Worm (Caenorhabditis elegans) whole organism, L2 larva: ENCODE measurements around the gene K02A6.3.

Experiments used
- C34F6.9 ChIP-seq: fragments of 150-350 bp; optimal IDR thresholded peaks from 2 replicates; lab custom pipeline; 2014; ENCODE audit warnings: missing biosample characterization, missing genetic modification characterization
- ZK546.5 ChIP-seq: sonication (generic microtip); optimal IDR thresholded peaks from 2 replicates; lab custom pipeline; 2017; ENCODE audit warnings: missing biosample characterization, missing genetic modification characterization
- alr-1 ChIP-seq: fragments of 150-350 bp; optimal IDR thresholded peaks from 2 replicates; lab custom pipeline; 2014; ENCODE audit warnings: missing biosample characterization, missing genetic modification characterization
- aly-2 ChIP-seq: fragments of 150-350 bp; optimal IDR thresholded peaks from 2 replicates; lab custom pipeline; 2014; ENCODE audit warnings: missing biosample characterization, missing genetic modification characterization
- ama-1 ChIP-seq: fragments of 150-350 bp; optimal IDR thresholded peaks from 2 replicates; lab custom pipeline; 2018; ENCODE audit warnings: inconsistent platforms
- blmp-1 ChIP-seq: sonication (generic microtip); optimal IDR thresholded peaks from 2 replicates; lab custom pipeline; 2017; ENCODE audit warnings: missing genetic modification characterization, mild to moderate bottlenecking, missing compliant biosample characterization, antibody characterized with exemption, moderate library complexity; ENCODE audit not compliant: insufficient read depth
- crh-2 ChIP-seq: sonication (generic microtip); optimal IDR thresholded peaks from 2 replicates; lab custom pipeline; 2017; ENCODE audit warnings: missing biosample characterization, missing genetic modification characterization
- dmd-4 ChIP-seq: sonication (generic microtip); optimal IDR thresholded peaks from 2 replicates; lab custom pipeline; 2017; ENCODE audit warnings: missing biosample characterization, missing genetic modification characterization
- egl-27 ChIP-seq: sonication (generic microtip); optimal IDR thresholded peaks from 3 replicates; lab custom pipeline; 2017; ENCODE audit warnings: missing biosample characterization, missing genetic modification reagents, missing genetic modification characterization
- elt-3 ChIP-seq: sonication (generic microtip); optimal IDR thresholded peaks from 2 replicates; lab custom pipeline; 2017; ENCODE audit warnings: missing biosample characterization, missing genetic modification characterization
- lin-13 ChIP-seq: fragments of 150-350 bp; optimal IDR thresholded peaks from 2 replicates; lab custom pipeline; 2014; ENCODE audit warnings: missing biosample characterization, missing genetic modification reagents, missing genetic modification characterization
- mab-5 ChIP-seq: fragments of 150-350 bp; optimal IDR thresholded peaks from 2 replicates; lab custom pipeline; 2014; ENCODE audit warnings: missing biosample characterization, missing genetic modification characterization
- mdl-1 ChIP-seq, 2 experiments: fragments of 150-350 bp in 1 of 2; sonication (generic microtip) in 1 of 2; optimal IDR thresholded peaks; 2 replicates each; lab custom pipeline; 2017; ENCODE audit warnings: missing biosample characterization in 2 of 2, missing genetic modification characterization in 2 of 2
- nhr-10 ChIP-seq: sonication (generic microtip); optimal IDR thresholded peaks from 2 replicates; lab custom pipeline; 2017; ENCODE audit warnings: missing biosample characterization, missing genetic modification characterization
- nhr-12 ChIP-seq: fragments of 150-350 bp; optimal IDR thresholded peaks from 2 replicates; lab custom pipeline; 2014; ENCODE audit warnings: missing biosample characterization, missing genetic modification characterization
- nhr-129 ChIP-seq: fragments of 150-350 bp; optimal IDR thresholded peaks from 2 replicates; lab custom pipeline; 2014; ENCODE audit warnings: missing biosample characterization, missing genetic modification characterization
- nhr-21 ChIP-seq: fragments of 150-350 bp; optimal IDR thresholded peaks from 2 replicates; lab custom pipeline; 2014; ENCODE audit warnings: missing biosample characterization, missing genetic modification characterization
- nhr-23 ChIP-seq: fragments of 150-350 bp; optimal IDR thresholded peaks from 2 replicates; lab custom pipeline; 2014; ENCODE audit warnings: missing biosample characterization, missing genetic modification reagents, missing genetic modification characterization
- nhr-237 ChIP-seq: fragments of 150-350 bp; optimal IDR thresholded peaks from 2 replicates; lab custom pipeline; 2014; ENCODE audit warnings: missing biosample characterization, missing genetic modification characterization
- nhr-25 ChIP-seq: fragments of 150-350 bp; sonication (generic microtip); optimal IDR thresholded peaks from 3 replicates; lab custom pipeline; 2014; ENCODE audit warnings: missing biosample characterization, missing genetic modification characterization
- nhr-6 ChIP-seq: fragments of 150-350 bp; optimal IDR thresholded peaks from 2 replicates; lab custom pipeline; 2014; ENCODE audit warnings: missing biosample characterization, missing genetic modification characterization
- nhr-77 ChIP-seq: fragments of 150-350 bp; optimal IDR thresholded peaks from 2 replicates; lab custom pipeline; 2014; ENCODE audit warnings: missing biosample characterization, missing genetic modification characterization
- peb-1 ChIP-seq: fragments of 150-350 bp; optimal IDR thresholded peaks from 2 replicates; lab custom pipeline; 2014; ENCODE audit warnings: missing biosample characterization, missing genetic modification characterization
- sem-4 ChIP-seq: fragments of 150-350 bp; optimal IDR thresholded peaks from 2 replicates; lab custom pipeline; 2014; ENCODE audit warnings: missing biosample characterization, missing genetic modification reagents, missing genetic modification characterization
- skn-1 ChIP-seq: sonication (generic microtip); optimal IDR thresholded peaks from 2 replicates; lab custom pipeline; 2017; ENCODE audit warnings: missing biosample characterization, missing genetic modification characterization
- sma-3 ChIP-seq: sonication (generic microtip); optimal IDR thresholded peaks from 2 replicates; lab custom pipeline; 2016; ENCODE audit warnings: missing genetic modification reagents, missing genetic modification characterization, missing compliant biosample characterization
- sma-9 ChIP-seq, 2 experiments: fragments of 150-350 bp in 1 of 2; sonication (generic microtip) in 1 of 2; optimal IDR thresholded peaks; 2 replicates each; lab custom pipeline; 2014 to 2016; ENCODE audit warnings: missing genetic modification characterization in 2 of 2, mild to moderate bottlenecking in 1 of 2, missing biosample characterization in 1 of 2, missing compliant biosample characterization in 1 of 2, missing genetic modification reagents in 1 of 2, moderate library complexity in 1 of 2
- unc-55 ChIP-seq: fragments of 150-350 bp; sonication (generic microtip); optimal IDR thresholded peaks from 3 replicates; lab custom pipeline; 2014; ENCODE audit warnings: missing biosample characterization, missing genetic modification reagents, missing genetic modification characterization
- unc-62 ChIP-seq: fragments of 150-350 bp; optimal IDR thresholded peaks from 2 replicates; lab custom pipeline; 2014; ENCODE audit warnings: missing biosample characterization, missing genetic modification reagents, missing genetic modification characterization
- ztf-1 ChIP-seq: fragments of 200-800 bp; sonication (Bioruptor generic); conservative IDR thresholded peaks from 2 replicates; pipeline ENCODE4 v1.3.6; 2022; ENCODE audit warnings: missing genetic modification characterization, missing compliant biosample characterization
- ztf-11 ChIP-seq: sonication (generic microtip); optimal IDR thresholded peaks from 2 replicates; lab custom pipeline; 2017; ENCODE audit warnings: missing biosample characterization, missing genetic modification characterization

Gene K02A6.3

ce11 chrX:8270971-8271553 is 39.3 kb upstream of the K02A6.3 start, which contains the start of gene cutl-29:
TSS of gene cutl-29 (minus strand) at chrX:8271021.
- TF ChIP-seq ztf-11 (tag; lab: Kevin White, UChicago) (no peak), dmd-4 (no peak), nhr-21 (tag; lab: Kevin White, UChicago) (no peak), nhr-237 (tag; lab: Kevin White, UChicago) (no peak), sma-9 (GFP tag; optimal IDR thresholded peaks at IDR 0.05; lab: Kevin White, UChicago) (no peak), sma-9 (tag; optimal IDR thresholded peaks at IDR 0.05; lab: Kevin White, UChicago) (no peak), nhr-10 (tag; lab: Kevin White, UChicago) (no peak), elt-3 (tag; lab: Kevin White, UChicago) (no peak), unc-55 (no peak)

- TF ChIP-seq ztf-11 (tag; lab: Kevin White, UChicago) (no peak), alr-1 (no peak), lin-13 (GFP tag; lab: Kevin White, UChicago) (no peak), aly-2 (tag; lab: Kevin White, UChicago) (no peak), nhr-12 (no peak), ZK546.5 (tag; lab: Kevin White, UChicago) (no peak), mab-5 (tag; lab: Kevin White, UChicago) (no peak), C34F6.9 (tag; lab: Kevin White, UChicago) (no peak), ama-1 (lab: Kevin White, UChicago) (no peak), blmp-1 (no peak), skn-1 (tag; lab: Kevin White, UChicago) (no peak), sma-3 (GFP tag; lab: Kevin White, UChicago) (no peak), nhr-25 (tag; lab: Kevin White, UChicago) (no peak), nhr-23 (tag; lab: Kevin White, UChicago) (no peak), nhr-129 (no peak), sem-4 (tag; lab: Kevin White, UChicago) (no peak), nhr-6 (no peak), mdl-1 (tag; optimal IDR thresholded peaks at IDR 0.05; lab: Kevin White, UChicago) (no peak), unc-62 (no peak)
These were observed 36.4 kb upstream of the K02A6.3 start for ce11 chrX:8268083-8268482.

DNA sequence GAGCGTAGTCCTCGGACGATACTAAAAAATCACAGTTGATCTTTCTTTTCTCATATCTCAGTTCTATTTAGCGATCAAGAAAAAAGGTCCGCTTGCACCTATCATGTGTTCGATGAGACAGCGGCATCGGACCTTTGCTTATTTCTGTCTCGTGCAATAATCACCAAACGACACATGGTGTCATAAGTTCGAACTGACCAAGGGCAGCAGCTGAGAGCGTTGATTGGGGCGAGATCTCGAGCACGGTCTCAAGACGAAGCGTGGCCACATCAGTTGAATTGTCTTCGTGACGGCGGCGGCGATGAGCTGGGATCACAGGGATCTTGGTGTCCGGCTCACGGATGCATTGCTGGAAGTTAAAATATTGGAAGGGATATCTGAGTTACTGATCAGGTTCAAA is 31.0 kb upstream of the K02A6.3 start:
- peak; percentile 38 for TF ChIP-seq nhr-129
- no peak for TF ChIP-seq mab-5 (tag; lab: Kevin White, UChicago)

DNA sequence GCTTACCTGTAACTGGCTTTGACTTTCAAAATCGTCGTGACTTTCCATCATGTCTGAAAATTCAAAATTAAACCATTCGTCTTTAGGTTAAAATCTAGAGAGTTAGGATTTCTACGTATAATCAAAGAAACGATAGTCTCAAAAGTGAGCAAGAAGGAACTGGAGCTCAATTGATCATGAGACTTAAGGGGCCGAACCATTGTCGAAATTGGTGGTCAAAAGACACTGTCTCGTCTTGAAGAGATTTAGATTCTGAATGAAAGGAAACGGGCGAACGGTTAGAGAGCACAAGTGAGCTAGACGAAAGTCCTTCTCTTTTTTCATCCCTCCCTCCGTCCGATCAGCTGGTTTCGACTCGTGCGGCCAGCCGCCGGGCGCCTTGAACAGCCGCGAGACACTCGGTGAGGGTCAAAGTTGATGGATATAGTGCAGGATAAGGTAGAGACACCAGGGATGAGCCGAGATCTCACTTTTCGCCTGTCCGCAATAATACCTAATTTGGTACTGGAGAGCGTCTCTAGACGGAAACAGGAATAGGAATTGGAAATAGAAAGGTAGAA is 29.5 kb upstream of the K02A6.3 start, which contains the start of gene M60.7:
Gene M60.7, minus strand, starts transcription at position 51 of the 560 bp plus-strand sequence.
- no peak for TF ChIP-seq ztf-11 (tag; lab: Kevin White, UChicago)
- no peak for TF ChIP-seq ztf-1 (GFP tag; lab: Robert Waterston, UW)
- no peak for TF ChIP-seq C34F6.9 (tag; lab: Kevin White, UChicago)
- no peak for TF ChIP-seq nhr-77 (tag; lab: Kevin White, UChicago)
- no peak for TF ChIP-seq peb-1 (tag; lab: Kevin White, UChicago)

ce11 chrX:8257687-8258086 is 26.0 kb upstream of the K02A6.3 start:
- TF ChIP-seq nhr-129 = peak; percentile 62
- no peak for TF ChIP-seq egl-27
- no peak for TF ChIP-seq crh-2

- TF ChIP-seq sma-9 (GFP tag; optimal IDR thresholded peaks at IDR 0.05; lab: Kevin White, UChicago) (peak; percentile 7), sma-9 (tag; optimal IDR thresholded peaks at IDR 0.05; lab: Kevin White, UChicago) (no peak), mab-5 (tag; lab: Kevin White, UChicago) (no peak), blmp-1 (peak; percentile 93), nhr-25 (tag; lab: Kevin White, UChicago) (peak; percentile 64)
These were observed 23.7 kb upstream of the K02A6.3 start for ce11 chrX:8255433-8255832.
